Fruit fly (Drosophila melanogaster) whole organism, embryonic: ENCODE data around the gene Glut4EF.

ENCODE experiments used
- BEAF-32 ChIP-seq: fragments of 200-800 bp; sonication (Bioruptor generic); optimal IDR thresholded peaks from 3 replicates; lab custom pipeline; 2017; ENCODE audit warnings: missing biosample characterization, missing genetic modification characterization, mild to moderate bottlenecking, moderate library complexity, missing genetic modification reagents
- Bgb ChIP-seq: fragments of 200-800 bp; sonication (Bioruptor generic); IDR thresholded peaks from 2 replicates; pipeline ENCODE4 v1.3.6; 2022; ENCODE audit warnings: missing biosample characterization, missing genetic modification characterization; ENCODE audit not compliant: partially characterized antibody
- CG10654 ChIP-seq: fragments of 200-800 bp; sonication (Bioruptor generic); optimal IDR thresholded peaks from 2 replicates; lab custom pipeline; 2016; ENCODE audit warnings: missing biosample characterization, missing genetic modification characterization
- CG12769 ChIP-seq: fragments of 200-800 bp; sonication (Bioruptor generic); optimal IDR thresholded peaks from 2 replicates; lab custom pipeline; 2019; ENCODE audit warnings: missing biosample characterization, mild to moderate bottlenecking, missing genetic modification characterization, moderate library complexity
- CG14710 ChIP-seq: fragments of 200-800 bp; sonication (Bioruptor generic); optimal IDR thresholded peaks from 3 replicates; lab custom pipeline; 2019; ENCODE audit warnings: missing biosample characterization, mild to moderate bottlenecking, missing genetic modification characterization, moderate library complexity
- CG15514 ChIP-seq: fragments of 200-800 bp; sonication (Bioruptor generic); optimal IDR thresholded peaks from 3 replicates; lab custom pipeline; 2017; ENCODE audit warnings: missing biosample characterization, missing genetic modification characterization, mild to moderate bottlenecking, moderate library complexity, missing genetic modification reagents
- CG1603 ChIP-seq: fragments of 200-800 bp; sonication (Bioruptor generic); optimal IDR thresholded peaks from 2 replicates; lab custom pipeline; 2019; ENCODE audit warnings: missing biosample characterization, mild to moderate bottlenecking, missing genetic modification characterization, moderate library complexity
- CG16813 ChIP-seq: fragments of 200-800 bp; sonication (Bioruptor generic); IDR thresholded peaks from 3 replicates; pipeline ENCODE4 v1.3.6; 2022; ENCODE audit warnings: missing biosample characterization, missing genetic modification characterization; ENCODE audit not compliant: partially characterized antibody
- CG17361 ChIP-seq: fragments of 200-800 bp; sonication (Bioruptor generic); IDR thresholded peaks from 3 replicates; pipeline ENCODE4 v1.3.6; 2022; ENCODE audit warnings: missing biosample characterization, missing genetic modification characterization
- CG17385 ChIP-seq: fragments of 200-800 bp; sonication (Bioruptor generic); optimal IDR thresholded peaks from 3 replicates; lab custom pipeline; 2018; ENCODE audit warnings: missing biosample characterization, mild to moderate bottlenecking, missing genetic modification characterization
- CG2875 ChIP-seq: fragments of 200-800 bp; sonication (Bioruptor generic); optimal IDR thresholded peaks from 2 replicates; lab custom pipeline; 2017; ENCODE audit warnings: missing biosample characterization, mild to moderate bottlenecking, missing genetic modification characterization, missing genetic modification reagents
- CG30403 ChIP-seq: fragments of 200-800 bp; sonication (Bioruptor generic); optimal IDR thresholded peaks from 3 replicates; lab custom pipeline; 2016; ENCODE audit warnings: missing biosample characterization, missing genetic modification characterization
- CG32772 ChIP-seq: fragments of 200-800 bp; sonication (Bioruptor generic); IDR thresholded peaks from 2 replicates; pipeline ENCODE4 v1.3.6; 2022; ENCODE audit warnings: missing biosample characterization, missing genetic modification characterization
- CG4360 ChIP-seq: fragments of 200-800 bp; sonication (Bioruptor generic); IDR thresholded peaks from 2 replicates; pipeline ENCODE4 v1.3.6; 2022; ENCODE audit warnings: missing biosample characterization, missing genetic modification characterization
- CG4730 ChIP-seq: fragments of 200-800 bp; sonication (Bioruptor generic); IDR thresholded peaks from 2 replicates; pipeline ENCODE4 v1.3.6; 2022; ENCODE audit warnings: missing biosample characterization, missing genetic modification characterization
- CG8281 ChIP-seq: fragments of 200-800 bp; sonication (Bioruptor generic); optimal IDR thresholded peaks from 2 replicates; lab custom pipeline; 2018; ENCODE audit warnings: missing biosample characterization, mild to moderate bottlenecking, missing genetic modification characterization, moderate library complexity
- D19A ChIP-seq: fragments of 200-800 bp; optimal IDR thresholded peaks from 3 replicates; lab custom pipeline; 2019; ENCODE audit warnings: missing biosample characterization, mild to moderate bottlenecking, missing genetic modification characterization, moderate library complexity
- Deaf1 ChIP-seq: fragments of 200-800 bp; optimal IDR thresholded peaks from 3 replicates; lab custom pipeline; 2019; ENCODE audit warnings: missing biosample characterization, mild to moderate bottlenecking, missing genetic modification characterization, moderate library complexity
- Doc3 ChIP-seq: fragments of 200-800 bp; sonication (Bioruptor generic); IDR thresholded peaks from 3 replicates; pipeline ENCODE4 v1.3.6; 2022; ENCODE audit warnings: missing biosample characterization, missing genetic modification characterization; ENCODE audit not compliant: partially characterized antibody
- E2f1 ChIP-seq: fragments of 200-800 bp; sonication (Bioruptor generic); IDR thresholded peaks from 2 replicates; pipeline ENCODE4 v1.3.6; 2022; ENCODE audit warnings: missing biosample characterization, missing genetic modification characterization
- ERR ChIP-seq: fragments of 200-800 bp; sonication (Bioruptor generic); optimal IDR thresholded peaks from 2 replicates; lab custom pipeline; 2016; ENCODE audit warnings: missing biosample characterization, missing genetic modification characterization
- H2.0 ChIP-seq: fragments of 200-800 bp; sonication (Bioruptor generic); IDR thresholded peaks from 2 replicates; pipeline ENCODE4 v1.3.6; 2022; ENCODE audit warnings: missing biosample characterization, missing genetic modification characterization
- HLH4C ChIP-seq: fragments of 200-800 bp; sonication (Bioruptor generic); IDR thresholded peaks from 3 replicates; pipeline ENCODE4 v1.3.6; 2022; ENCODE audit warnings: missing biosample characterization, missing genetic modification characterization; ENCODE audit not compliant: partially characterized antibody
- Pdp1 ChIP-seq, 2 experiments: fragments of 200-800 bp; sonication (Bioruptor generic); optimal IDR thresholded peaks; 3 replicates each; lab custom pipeline; 2016; ENCODE audit warnings: missing biosample characterization in 2 of 2, missing genetic modification characterization in 2 of 2, mild to moderate bottlenecking in 1 of 2, moderate library complexity in 1 of 2
- Sry-δ ChIP-seq: fragments of 200-800 bp; sonication (Bioruptor generic); optimal IDR thresholded peaks from 2 replicates; lab custom pipeline; 2016; ENCODE audit warnings: missing biosample characterization, missing genetic modification characterization
- Stat92E ChIP-seq, 3 experiments: fragments of >200 bp in 2 of 3; fragments of 200-800 bp in 1 of 3; sonication (Bioruptor generic) in 1 of 3; optimal IDR thresholded peaks; 2 replicates each; lab custom pipeline; 2017 to 2019; ENCODE audit warnings: missing biosample characterization in 3 of 3, missing genetic modification characterization in 3 of 3, mild to moderate bottlenecking in 1 of 3, moderate library complexity in 1 of 3
- Taf1 ChIP-seq: fragments of 200-800 bp; sonication (Bioruptor generic); IDR thresholded peaks from 2 replicates; pipeline ENCODE4 v1.3.6; 2022; ENCODE audit warnings: missing biosample characterization, missing genetic modification characterization
- abd-A ChIP-seq: fragments of 200-800 bp; sonication (Bioruptor generic); optimal IDR thresholded peaks from 3 replicates; lab custom pipeline; 2019; ENCODE audit warnings: missing biosample characterization, mild to moderate bottlenecking, missing genetic modification characterization, moderate library complexity
- ac ChIP-seq: fragments of 200-800 bp; sonication (Bioruptor generic); optimal IDR thresholded peaks from 3 replicates; lab custom pipeline; 2017; ENCODE audit warnings: missing biosample characterization, mild to moderate bottlenecking, missing genetic modification characterization
- az2 ChIP-seq: fragments of 200-800 bp; sonication (Bioruptor generic); optimal IDR thresholded peaks from 3 replicates; lab custom pipeline; 2016; ENCODE audit warnings: missing biosample characterization, missing genetic modification characterization
- chm ChIP-seq: fragments of 200-800 bp; sonication (Bioruptor generic); IDR thresholded peaks from 2 replicates; pipeline ENCODE4 v1.3.6; 2022; ENCODE audit warnings: missing biosample characterization, missing genetic modification characterization
- dpn ChIP-seq, 2 experiments: fragments of 200-800 bp; sonication (Bioruptor generic); optimal IDR thresholded peaks; 3 replicates each; lab custom pipeline; 2016; ENCODE audit warnings: missing biosample characterization in 2 of 2, missing genetic modification characterization in 2 of 2
- esg ChIP-seq: fragments of 200-800 bp; sonication (Bioruptor generic); conservative IDR thresholded peaks from 2 replicates; pipeline ENCODE4 v1.3.6; 2022; ENCODE audit warnings: missing biosample characterization, missing genetic modification characterization
- gfzf ChIP-seq: fragments of 200-800 bp; sonication (Bioruptor generic); optimal IDR thresholded peaks from 2 replicates; lab custom pipeline; 2016; ENCODE audit warnings: missing biosample characterization, mild to moderate bottlenecking, missing genetic modification characterization, moderate library complexity
- kay ChIP-seq: fragments of 200-800 bp; sonication (Bioruptor generic); optimal IDR thresholded peaks from 2 replicates; lab custom pipeline; 2016; ENCODE audit warnings: missing biosample characterization, missing genetic modification characterization
- org-1 ChIP-seq: fragments of 200-800 bp; sonication (Bioruptor generic); optimal IDR thresholded peaks from 2 replicates; lab custom pipeline; 2017; ENCODE audit warnings: missing biosample characterization, missing genetic modification characterization
- pzg ChIP-seq: fragments of 200-800 bp; sonication (Bioruptor generic); optimal IDR thresholded peaks from 3 replicates; lab custom pipeline; 2018; ENCODE audit warnings: missing biosample characterization, mild to moderate bottlenecking, missing genetic modification characterization, moderate library complexity
- ro ChIP-seq: fragments of 200-800 bp; sonication (Bioruptor generic); IDR thresholded peaks from 2 replicates; pipeline ENCODE4 v1.3.6; 2022; ENCODE audit warnings: missing biosample characterization, missing genetic modification characterization
- scrt ChIP-seq: fragments of 200-800 bp; sonication (Bioruptor generic); optimal IDR thresholded peaks from 2 replicates; lab custom pipeline; 2018; ENCODE audit warnings: missing biosample characterization, mild to moderate bottlenecking, missing genetic modification characterization, moderate library complexity
- sd ChIP-seq: fragments of 200-800 bp; sonication (Bioruptor generic); optimal IDR thresholded peaks from 3 replicates; lab custom pipeline; 2018; ENCODE audit warnings: missing biosample characterization, mild to moderate bottlenecking, missing genetic modification characterization, moderate library complexity
- sens ChIP-seq: fragments of 200-800 bp; sonication (Bioruptor generic); peaks from one replicate; lab custom pipeline; 2016; ENCODE audit warnings: missing biosample characterization, missing genetic modification characterization
- stc ChIP-seq: fragments of 200-800 bp; sonication (Bioruptor generic); IDR thresholded peaks from 2 replicates; pipeline ENCODE4 v1.3.6; 2022; ENCODE audit warnings: missing biosample characterization, missing genetic modification characterization
- tna ChIP-seq: fragments of 200-800 bp; sonication (Bioruptor generic); IDR thresholded peaks from 2 replicates; pipeline ENCODE4 v1.3.6; 2022; ENCODE audit warnings: missing biosample characterization, missing genetic modification characterization; ENCODE audit not compliant: partially characterized antibody
- twi ChIP-seq: fragments of 200-800 bp; optimal IDR thresholded peaks from 2 replicates; lab custom pipeline; 2019; ENCODE audit warnings: missing biosample characterization, mild to moderate bottlenecking, missing genetic modification characterization, moderate library complexity
- yki ChIP-seq: fragments of >200 bp; optimal IDR thresholded peaks from 3 replicates; lab custom pipeline; 2018
- z ChIP-seq: fragments of 200-800 bp; sonication (Bioruptor generic); IDR thresholded peaks from 3 replicates; pipeline ENCODE4 v1.3.6; 2022; ENCODE audit warnings: missing biosample characterization, missing genetic modification characterization

Glut4EF gene

dm6 chr3R:9867911-9868537 is 6.5 kb upstream of the Glut4EF start, which contains the start of gene Teh1 (continued):
- TF ChIP-seq HLH4C (GFP tag; lab: Robert Waterston, UW) (0 out of 3 replicates have a peak, but pooled peaks have one; percentile 44), Stat92E (GFP tag; optimal IDR thresholded peaks at IDR 0.05; lab: Kevin White, UChicago) (no peak), E2f1 (GFP tag; lab: Robert Waterston, UW) (0 out of 2 replicates have a peak, but pooled peaks have one; percentile 7), Deaf1 (peak; percentile 70), tna (GFP tag; lab: Robert Waterston, UW) (0 out of 2 replicates have a peak, but pooled peaks have one; percentile 7), CG4360 (0 out of 2 replicates have a peak, but pooled peaks have one; percentile 24)

DNA sequence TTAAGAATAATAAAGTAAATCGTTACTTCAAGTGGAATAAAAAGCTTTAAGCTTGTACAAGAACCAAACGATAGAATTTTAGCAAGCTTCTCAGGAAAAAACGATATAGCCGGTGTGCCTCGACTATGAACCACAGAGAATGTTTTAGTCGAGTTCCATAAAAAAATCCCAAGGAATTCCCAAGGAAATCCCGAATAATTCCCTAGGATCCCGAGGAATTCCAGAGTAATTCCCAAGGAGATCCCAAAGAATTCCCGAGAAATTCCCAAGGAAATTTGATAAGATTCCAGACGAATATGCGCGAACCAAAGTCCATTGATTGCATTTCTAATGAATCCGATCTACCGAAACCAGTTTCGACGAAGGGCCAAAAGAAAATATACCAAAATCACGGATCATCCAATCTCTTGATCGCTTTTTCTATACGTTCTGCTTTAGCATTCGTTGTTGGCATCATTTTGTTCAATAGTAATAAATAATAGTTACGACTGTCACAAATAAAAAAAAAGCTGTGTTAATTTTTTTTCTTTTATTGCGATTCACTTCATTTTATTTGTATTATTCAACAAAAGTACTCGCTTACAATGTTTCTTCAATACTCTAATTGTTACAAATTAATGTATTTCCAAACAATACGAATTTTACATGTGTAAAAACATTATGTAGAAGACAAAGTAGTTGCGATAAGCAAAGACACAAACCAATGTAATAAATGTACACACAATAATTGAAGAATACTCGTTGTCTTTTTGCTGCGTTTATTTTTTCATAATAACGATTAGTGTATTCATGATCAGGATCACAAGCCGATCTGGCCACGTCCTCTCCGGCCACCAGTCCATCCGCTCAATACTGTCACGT is 5.7 kb upstream of the Glut4EF start:
- TF ChIP-seq sens (GFP tag; lab: Kevin White, UChicago) (peak; percentile 77), esg (GFP tag; lab: Robert Waterston, UW) (no peak), CG4730 (GFP tag; lab: Robert Waterston, UW) (no peak), H2.0 (GFP tag; lab: Robert Waterston, UW) (no peak), Bgb (GFP tag; lab: Robert Waterston, UW) (peak; percentile 68), CG17361 (GFP tag; lab: Robert Waterston, UW) (no peak; the same call in 2 of the 3 replicates), Doc3 (GFP tag; lab: Robert Waterston, UW) (no peak), Taf1 (GFP tag; lab: Robert Waterston, UW) (no peak), dpn (GFP tag; optimal IDR thresholded peaks at IDR 0.05; lab: Kevin White, UChicago) (no peak), CG8281 (peak; percentile 67), kay (GFP tag; lab: Kevin White, UChicago) (no peak), org-1 (GFP tag; lab: Kevin White, UChicago) (no peak), Sry-δ (GFP tag; lab: Kevin White, UChicago) (peak; percentile 0), pzg (peak; percentile 1), yki (lab: Kevin White, UChicago) (no peak), CG10654 (GFP tag; lab: Kevin White, UChicago) (no peak), az2 (GFP tag; lab: Kevin White, UChicago) (no peak), twi (tag; lab: Kevin White, UChicago) (no peak), CG30403 (GFP tag; lab: Kevin White, UChicago) (no peak), sd (tag; lab: Kevin White, UChicago) (peak; percentile 70), D19A (tag; lab: Kevin White, UChicago) (peak; percentile 46), CG16813 (GFP tag; lab: Robert Waterston, UW) (peak; percentile 47; the same call in 1 of the 3 replicates), abd-A (tag; lab: Kevin White, UChicago) (peak; percentile 56), ro (GFP tag; lab: Robert Waterston, UW) (no peak), CG2875 (GFP tag; lab: Kevin White, UChicago) (peak; percentile 6), scrt (GFP tag; lab: Kevin White, UChicago) (no peak), gfzf (GFP tag; lab: Kevin White, UChicago) (peak; percentile 42), Pdp1 (GFP tag; optimal IDR thresholded peaks at IDR 0.05; lab: Kevin White, UChicago) (peak in 1 of 2 experiments; percentile 35), CG1603 (peak; percentile 49), CG12769 (tag; lab: Kevin White, UChicago) (peak; percentile 97), chm (GFP tag; lab: Robert Waterston, UW) (no peak), CG17385 (no peak), BEAF-32 (GFP tag; lab: Kevin White, UChicago) (peak; percentile 18), ERR (GFP tag; lab: Kevin White, UChicago) (no peak), z (GFP tag; lab: Robert Waterston, UW) (no peak), CG32772 (GFP tag; lab: Robert Waterston, UW) (no peak), CG15514 (peak; percentile 27), ac (GFP tag; lab: Kevin White, UChicago) (no peak), CG14710 (peak; percentile 28), stc (no peak)
